Worm (Caenorhabditis elegans) whole organism, late embryonic: ENCODE data around the gene fbxa-69.

Experiments
- ama-1 ChIP-seq: fragments of 150-350 bp; optimal IDR thresholded peaks from 2 replicates; lab custom pipeline; 2014
- nhr-232 ChIP-seq: sonication (generic microtip); optimal IDR thresholded peaks from 2 replicates; lab custom pipeline; 2016; ENCODE audit warnings: missing genetic modification characterization, missing compliant biosample characterization
- odd-2 ChIP-seq: sonication (generic microtip); optimal IDR thresholded peaks from 2 replicates; lab custom pipeline; 2017; ENCODE audit warnings: antibody characterized with exemption, mild to moderate bottlenecking, missing genetic modification characterization, missing compliant biosample characterization
- pha-4 ChIP-seq: fragments of 150-350 bp; optimal IDR thresholded peaks from 2 replicates; lab custom pipeline; 2018; ENCODE audit warnings: missing biosample characterization, missing genetic modification reagents, missing genetic modification characterization
- sox-4 ChIP-seq: sonication (generic microtip); optimal IDR thresholded peaks from 2 replicates; lab custom pipeline; 2017; ENCODE audit warnings: mild to moderate bottlenecking, missing genetic modification characterization, inconsistent platforms, missing compliant biosample characterization

DNA sequence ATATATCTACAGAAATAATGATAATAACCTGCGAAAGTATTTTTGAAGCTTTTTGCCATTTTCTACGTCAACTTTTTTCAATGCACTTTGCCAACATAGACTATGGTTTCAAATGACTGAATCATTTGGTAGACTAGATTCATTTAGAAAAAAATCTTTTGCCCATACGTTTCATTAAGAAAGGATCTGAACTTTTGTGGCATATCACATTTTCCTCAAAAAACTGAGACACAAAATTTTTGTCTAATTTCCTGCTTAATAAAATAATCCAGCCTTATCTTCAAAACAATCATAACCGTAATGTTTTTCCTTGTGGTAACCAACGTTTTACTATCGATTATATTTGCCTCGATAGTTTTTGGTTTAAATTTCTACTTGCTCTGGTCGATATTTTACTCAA lies 10.3 kb upstream of the fbxa-69 start, which contains the start of gene srbc-51:
- TF ChIP-seq sox-4 (tag; lab: Kevin White, UChicago) (no peak), nhr-232 (tag; lab: Kevin White, UChicago) (no peak), odd-2 (tag; lab: Kevin White, UChicago) (no peak), ama-1 (lab: Kevin White, UChicago) (no peak), pha-4 (no peak)
